Fruit fly (Drosophila melanogaster) whole organism, embryonic: ENCODE data around the gene CG5070.

ENCODE experiments used
- ATbp ChIP-seq: fragments of 200-800 bp; sonication (Bioruptor generic); optimal IDR thresholded peaks from 2 replicates; lab custom pipeline; 2017; ENCODE audit warnings: missing biosample characterization, mild to moderate bottlenecking, missing genetic modification characterization, missing genetic modification reagents
- Bteb2 ChIP-seq: fragments of 200-800 bp; sonication (Bioruptor generic); optimal IDR thresholded peaks from 2 replicates; lab custom pipeline; 2016; ENCODE audit warnings: missing biosample characterization, missing genetic modification characterization
- CG10267 ChIP-seq: fragments of 200-800 bp; sonication (Bioruptor generic); optimal IDR thresholded peaks from 2 replicates; lab custom pipeline; 2018; ENCODE audit warnings: missing biosample characterization, mild to moderate bottlenecking, missing genetic modification characterization, moderate library complexity
- CG10565 ChIP-seq: fragments of 200-800 bp; sonication (Bioruptor generic); optimal IDR thresholded peaks from 3 replicates; lab custom pipeline; 2016; ENCODE audit warnings: missing biosample characterization, mild to moderate bottlenecking, missing genetic modification characterization
- CG11560 ChIP-seq: fragments of 200-800 bp; sonication (Bioruptor generic); IDR thresholded peaks from 3 replicates; pipeline ENCODE4 v1.3.6; 2022; ENCODE audit warnings: missing biosample characterization, missing genetic modification characterization
- CG11695 ChIP-seq: fragments of 200-800 bp; sonication (Bioruptor generic); IDR thresholded peaks from 3 replicates; pipeline ENCODE4 v1.3.6; 2022; ENCODE audit warnings: missing biosample characterization, missing genetic modification characterization
- CG12071 ChIP-seq: fragments of 200-800 bp; sonication (Bioruptor generic); optimal IDR thresholded peaks from 3 replicates; lab custom pipeline; 2018; ENCODE audit warnings: missing biosample characterization, mild to moderate bottlenecking, missing genetic modification characterization
- CG13894 ChIP-seq: fragments of 200-800 bp; sonication (Bioruptor generic); optimal IDR thresholded peaks from 3 replicates; lab custom pipeline; 2018; ENCODE audit warnings: missing biosample characterization, mild to moderate bottlenecking, missing genetic modification characterization, moderate library complexity
- CG14050 ChIP-seq: fragments of 200-800 bp; sonication (Bioruptor generic); IDR thresholded peaks from 3 replicates; pipeline ENCODE4 v1.3.6; 2022; ENCODE audit warnings: missing biosample characterization, missing genetic modification characterization
- CG17359 ChIP-seq: fragments of 200-800 bp; sonication (Bioruptor generic); optimal IDR thresholded peaks from 3 replicates; lab custom pipeline; 2018; ENCODE audit warnings: missing biosample characterization, mild to moderate bottlenecking, missing genetic modification characterization, moderate library complexity
- CG2199 ChIP-seq: fragments of 200-800 bp; sonication (Bioruptor generic); IDR thresholded peaks from 3 replicates; pipeline ENCODE4 v1.3.6; 2022; ENCODE audit warnings: missing biosample characterization, missing genetic modification characterization
- CG3065 ChIP-seq: fragments of 200-800 bp; sonication (Bioruptor generic); optimal IDR thresholded peaks from 2 replicates; lab custom pipeline; 2016; ENCODE audit warnings: missing biosample characterization, missing genetic modification characterization
- CG31224 ChIP-seq: fragments of 200-800 bp; sonication (Bioruptor generic); IDR thresholded peaks from 2 replicates; pipeline ENCODE4 v1.3.6; 2022; ENCODE audit warnings: missing biosample characterization, missing genetic modification characterization
- CG3281 ChIP-seq: fragments of 200-800 bp; sonication (Bioruptor generic); optimal IDR thresholded peaks from 3 replicates; lab custom pipeline; 2017; ENCODE audit warnings: missing biosample characterization, mild to moderate bottlenecking, missing genetic modification characterization
- CG42726 ChIP-seq: fragments of 200-800 bp; sonication (Bioruptor generic); IDR thresholded peaks from 2 replicates; pipeline ENCODE4 v1.3.6; 2022; ENCODE audit warnings: missing biosample characterization, missing genetic modification characterization; ENCODE audit not compliant: partially characterized antibody
- CG6272 ChIP-seq: fragments of 200-800 bp; sonication (Bioruptor generic); IDR thresholded peaks from 2 replicates; pipeline ENCODE4 v1.3.6; 2022; ENCODE audit warnings: missing biosample characterization, missing genetic modification characterization
- CG6689 ChIP-seq: fragments of 200-800 bp; sonication (Bioruptor generic); IDR thresholded peaks from 2 replicates; pipeline ENCODE4 v1.3.6; 2022; ENCODE audit warnings: missing biosample characterization, missing genetic modification characterization
- CG7372 ChIP-seq: fragments of 200-800 bp; sonication (Bioruptor generic); IDR thresholded peaks from 2 replicates; pipeline ENCODE4 v1.3.6; 2022; ENCODE audit warnings: missing biosample characterization, missing genetic modification characterization
- CG8944 ChIP-seq: fragments of 200-800 bp; sonication (Bioruptor generic); optimal IDR thresholded peaks from 3 replicates; lab custom pipeline; 2016; ENCODE audit warnings: missing biosample characterization, missing genetic modification characterization
- CG9817 ChIP-seq: fragments of 200-800 bp; sonication (Bioruptor generic); optimal IDR thresholded peaks from 2 replicates; lab custom pipeline; 2018; ENCODE audit warnings: missing biosample characterization, mild to moderate bottlenecking, missing genetic modification characterization, moderate library complexity
- CG9876 ChIP-seq: fragments of 200-800 bp; sonication (Bioruptor generic); optimal IDR thresholded peaks from 2 replicates; lab custom pipeline; 2016; ENCODE audit warnings: missing biosample characterization, missing genetic modification characterization
- CG9932 ChIP-seq: fragments of 200-800 bp; sonication (Bioruptor generic); IDR thresholded peaks from 2 replicates; pipeline ENCODE4 v1.3.6; 2022; ENCODE audit warnings: missing biosample characterization, missing genetic modification characterization
- E2f1 ChIP-seq: fragments of 200-800 bp; sonication (Bioruptor generic); IDR thresholded peaks from 2 replicates; pipeline ENCODE4 v1.3.6; 2022; ENCODE audit warnings: missing biosample characterization, missing genetic modification characterization
- Ets65A ChIP-seq: fragments of 200-800 bp; sonication (Bioruptor generic); peaks from one replicate; lab custom pipeline; 2016; ENCODE audit warnings: missing biosample characterization, missing genetic modification characterization
- Gug ChIP-seq: fragments of 200-800 bp; sonication (Bioruptor generic); IDR thresholded peaks from 4 replicates; pipeline ENCODE4 v1.3.6; 2022; ENCODE audit warnings: missing biosample characterization, missing genetic modification characterization
- H15 ChIP-seq: fragments of 200-800 bp; sonication (Bioruptor generic); IDR thresholded peaks from 3 replicates; pipeline ENCODE4 v1.3.6; 2022; ENCODE audit warnings: missing biosample characterization, missing genetic modification characterization
- MTF-1 ChIP-seq: fragments of 200-800 bp; sonication (Bioruptor generic); optimal IDR thresholded peaks from 2 replicates; lab custom pipeline; 2018; ENCODE audit warnings: missing biosample characterization, mild to moderate bottlenecking, missing genetic modification characterization, borderline replicate concordance
- PHDP ChIP-seq: fragments of 200-800 bp; sonication (Bioruptor generic); optimal IDR thresholded peaks from 3 replicates; lab custom pipeline; 2018; ENCODE audit warnings: missing biosample characterization, mild to moderate bottlenecking, missing genetic modification characterization, moderate library complexity
- Rx ChIP-seq: fragments of 200-800 bp; sonication (Bioruptor generic); IDR thresholded peaks from 2 replicates; pipeline ENCODE4 v1.3.6; 2022; ENCODE audit warnings: missing biosample characterization, missing genetic modification characterization
- Sox100B ChIP-seq: fragments of 200-800 bp; sonication (Bioruptor generic); optimal IDR thresholded peaks from 3 replicates; lab custom pipeline; 2018; ENCODE audit warnings: missing biosample characterization, mild to moderate bottlenecking, missing genetic modification characterization
- Stat92E ChIP-seq, 3 experiments: fragments of >200 bp in 2 of 3; fragments of 200-800 bp in 1 of 3; sonication (Bioruptor generic) in 1 of 3; optimal IDR thresholded peaks; 2 replicates each; lab custom pipeline; 2017 to 2019; ENCODE audit warnings: missing biosample characterization in 3 of 3, missing genetic modification characterization in 3 of 3, mild to moderate bottlenecking in 1 of 3, moderate library complexity in 1 of 3
- Xbp1 ChIP-seq: fragments of 200-800 bp; sonication (Bioruptor generic); optimal IDR thresholded peaks from 3 replicates; lab custom pipeline; 2016; ENCODE audit warnings: missing biosample characterization, mild to moderate bottlenecking, missing genetic modification characterization
- ap ChIP-seq: fragments of 200-800 bp; sonication (Bioruptor generic); IDR thresholded peaks from 2 replicates; pipeline ENCODE4 v1.3.6; 2022; ENCODE audit warnings: missing biosample characterization, missing genetic modification characterization
- ato ChIP-seq: fragments of 200-800 bp; sonication (Bioruptor generic); IDR thresholded peaks from 2 replicates; pipeline ENCODE4 v1.3.6; 2022; ENCODE audit warnings: missing biosample characterization, missing genetic modification characterization; ENCODE audit not compliant: partially characterized antibody
- bab2 ChIP-seq: fragments of 200-800 bp; sonication (Bioruptor generic); optimal IDR thresholded peaks from 2 replicates; lab custom pipeline; 2016; ENCODE audit warnings: missing biosample characterization, missing genetic modification characterization
- bsh ChIP-seq, 2 experiments: fragments of 200-800 bp; sonication (Bioruptor generic); optimal IDR thresholded peaks; 2 replicates each; lab custom pipeline; 2017 to 2018; ENCODE audit warnings: mild to moderate bottlenecking in 2 of 2, missing biosample characterization in 2 of 2, missing genetic modification characterization in 2 of 2, moderate library complexity in 1 of 2
- chn ChIP-seq: fragments of 200-800 bp; sonication (Bioruptor generic); optimal IDR thresholded peaks from 2 replicates; lab custom pipeline; 2016; ENCODE audit warnings: missing biosample characterization, missing genetic modification characterization
- crc ChIP-seq: fragments of 200-800 bp; sonication (Bioruptor generic); optimal IDR thresholded peaks from 2 replicates; lab custom pipeline; 2016; ENCODE audit warnings: missing biosample characterization, missing genetic modification characterization
- gem ChIP-seq: fragments of 200-800 bp; sonication (Bioruptor generic); optimal IDR thresholded peaks from 2 replicates; lab custom pipeline; 2019; ENCODE audit warnings: missing biosample characterization, mild to moderate bottlenecking, missing genetic modification characterization, moderate library complexity
- hb ChIP-seq: fragments of 200-800 bp; sonication (Bioruptor generic); IDR thresholded peaks from 3 replicates; pipeline ENCODE4 v1.3.6; 2022; ENCODE audit warnings: missing biosample characterization, missing genetic modification characterization; ENCODE audit not compliant: partially characterized antibody
- hth ChIP-seq: fragments of >200 bp; optimal IDR thresholded peaks from 2 replicates; lab custom pipeline; 2017; ENCODE audit warnings: inconsistent platforms
- ken ChIP-seq: fragments of 200-800 bp; sonication (Bioruptor generic); IDR thresholded peaks from 3 replicates; pipeline ENCODE4 v1.3.6; 2022; ENCODE audit warnings: missing biosample characterization, missing genetic modification characterization
- klu ChIP-seq: fragments of 200-800 bp; sonication (Bioruptor generic); IDR thresholded peaks from 2 replicates; pipeline ENCODE4 v1.3.6; 2022; ENCODE audit warnings: missing biosample characterization, missing genetic modification characterization
- lola ChIP-seq, 3 experiments: fragments of >200 bp in 2 of 3; fragments of 200-800 bp in 1 of 3; sonication (Bioruptor generic) in 1 of 3; optimal IDR thresholded peaks; 2 replicates each; lab custom pipeline; 2017 to 2019; ENCODE audit warnings: missing biosample characterization in 3 of 3, missing genetic modification characterization in 3 of 3, mild to moderate bottlenecking in 1 of 3, moderate library complexity in 1 of 3
- pfk ChIP-seq: fragments of 200-800 bp; sonication (Bioruptor generic); optimal IDR thresholded peaks from 2 replicates; lab custom pipeline; 2018; ENCODE audit warnings: missing biosample characterization, mild to moderate bottlenecking, missing genetic modification characterization, moderate library complexity
- sd ChIP-seq: fragments of 200-800 bp; sonication (Bioruptor generic); optimal IDR thresholded peaks from 3 replicates; lab custom pipeline; 2018; ENCODE audit warnings: missing biosample characterization, mild to moderate bottlenecking, missing genetic modification characterization, moderate library complexity
- sisA ChIP-seq: fragments of 200-800 bp; sonication (Bioruptor generic); IDR thresholded peaks from 2 replicates; pipeline ENCODE4 v1.3.6; 2022; ENCODE audit warnings: missing biosample characterization, missing genetic modification characterization
- sr ChIP-seq: fragments of 200-800 bp; sonication (Bioruptor generic); IDR thresholded peaks from 3 replicates; pipeline ENCODE4 v1.3.6; 2022; ENCODE audit warnings: missing biosample characterization, missing genetic modification characterization
- sug ChIP-seq: fragments of 200-800 bp; optimal IDR thresholded peaks from 2 replicates; lab custom pipeline; 2019; ENCODE audit warnings: missing biosample characterization, mild to moderate bottlenecking, missing genetic modification characterization, moderate library complexity
- wek ChIP-seq: fragments of 200-800 bp; sonication (Bioruptor generic); optimal IDR thresholded peaks from 3 replicates; lab custom pipeline; 2018; ENCODE audit warnings: missing biosample characterization, mild to moderate bottlenecking, missing genetic modification characterization, moderate library complexity

Gene CG5070

dm6 chrX:17176542-17176941 is 26.4 kb upstream of the CG5070 start (continued):
- TF ChIP-seq H15 (GFP tag; lab: Robert Waterston, UW) (0 out of 3 replicates have a peak, but pooled peaks have one; percentile 38), MTF-1 (no peak), CG3065 (no peak), Rx (GFP tag; lab: Robert Waterston, UW) (peak; percentile 47; the same call in 1 of the 2 replicates), sug (tag; lab: Kevin White, UChicago) (peak; percentile 3), CG10565 (GFP tag; lab: Kevin White, UChicago) (no peak), sd (tag; lab: Kevin White, UChicago) (peak; percentile 25), CG9817 (tag; lab: Kevin White, UChicago) (peak; percentile 35), CG14050 (GFP tag; lab: Robert Waterston, UW) (peak; percentile 69), bsh (GFP tag; optimal IDR thresholded peaks at IDR 0.05; lab: Kevin White, UChicago) (peak; percentile 29 to 31), sisA (GFP tag; lab: Robert Waterston, UW) (peak; percentile 68), ATbp (GFP tag; lab: Kevin White, UChicago) (peak; percentile 16), wek (no peak), Sox100B (GFP tag; lab: Kevin White, UChicago) (peak; percentile 57), Xbp1 (peak; percentile 54), Gug (GFP tag; lab: Robert Waterston, UW) (0 out of 4 replicates have a peak, but pooled peaks have one; percentile 21), CG9932 (GFP tag; lab: Robert Waterston, UW) (peak; percentile 62), CG10267 (peak; percentile 4), chn (GFP tag; lab: Kevin White, UChicago) (no peak), CG3281 (GFP tag; lab: Kevin White, UChicago) (peak; percentile 27), Stat92E (GFP tag; optimal IDR thresholded peaks at IDR 0.05; lab: Kevin White, UChicago) (no peak), ap (GFP tag; lab: Robert Waterston, UW) (peak; percentile 31; the same call in 1 of the 2 replicates), crc (GFP tag; lab: Kevin White, UChicago) (no peak), CG31224 (GFP tag; lab: Robert Waterston, UW) (0 out of 2 replicates have a peak, but pooled peaks have one; percentile 20), CG17359 (tag; lab: Kevin White, UChicago) (peak; percentile 63), E2f1 (peak; percentile 63), ato (GFP tag; lab: Robert Waterston, UW) (no peak), klu (GFP tag; lab: Robert Waterston, UW) (peak; percentile 40; the same call in 1 of the 2 replicates), CG42726 (GFP tag; lab: Robert Waterston, UW) (no peak), Ets65A (GFP tag; lab: Kevin White, UChicago) (peak; percentile 68), CG11695 (GFP tag; lab: Robert Waterston, UW) (peak; percentile 72; the same call in 2 of the 3 replicates), CG8944 (GFP tag; lab: Kevin White, UChicago) (peak; percentile 2), lola (GFP tag; optimal IDR thresholded peaks at IDR 0.05; lab: Kevin White, UChicago) (no peak), PHDP (tag; lab: Kevin White, UChicago) (peak; percentile 51), CG6272 (peak; percentile 37; the same call in 1 of the 2 replicates), ken (GFP tag; lab: Robert Waterston, UW) (no peak), hb (GFP tag; lab: Robert Waterston, UW) (no peak), CG7372 (GFP tag; lab: Robert Waterston, UW) (peak; percentile 51; the same call in 1 of the 2 replicates), CG13894 (tag; lab: Kevin White, UChicago) (peak; percentile 36), bab2 (peak; percentile 43), CG2199 (GFP tag; lab: Robert Waterston, UW) (peak; percentile 26; the same call in 1 of the 3 replicates), CG6689 (GFP tag; lab: Robert Waterston, UW) (peak; percentile 62), pfk (no peak), CG12071 (GFP tag; lab: Kevin White, UChicago) (peak; percentile 18), Bteb2 (GFP tag; lab: Kevin White, UChicago) (peak; percentile 4), sr (GFP tag; lab: Robert Waterston, UW) (no peak), hth (lab: Kevin White, UChicago) (no peak), CG9876 (GFP tag; lab: Kevin White, UChicago) (no peak), CG11560 (tag; lab: Robert Waterston, UW) (no peak), gem (peak; percentile 70)
